Worm (Caenorhabditis elegans): ENCODE results near the gene ivd-1.

ce11 chrIV:5045389-5045788, 43.3 kb downstream of the ivd-1 start, which contains the start of gene hot-9:
- TF ChIP-seq nhr-28 (tag; optimal IDR thresholded peaks at IDR 0.05) (no peak), nhr-77 (tag; optimal IDR thresholded peaks at IDR 0.05) (no peak), snpc-4 (tag; optimal IDR thresholded peaks at IDR 0.05) (no peak), lir-3 (tag; optimal IDR thresholded peaks at IDR 0.05) (no peak), fos-1 (tag; optimal IDR thresholded peaks at IDR 0.05) (no peak), lin-13 (GFP tag; optimal IDR thresholded peaks at IDR 0.05) (no peak), ZK546.5 (tag; optimal IDR thresholded peaks at IDR 0.05) (no peak), nhr-237 (tag; optimal IDR thresholded peaks at IDR 0.05) (no peak), ama-1 (optimal IDR thresholded peaks at IDR 0.05) (no peak), aly-2 (tag; optimal IDR thresholded peaks at IDR 0.05) (no peak), ceh-82 (tag; optimal IDR thresholded peaks at IDR 0.05) (no peak), unc-39 (tag; optimal IDR thresholded peaks at IDR 0.05) (no peak), aha-1 (tag) (no peak)
